Worm (Caenorhabditis elegans) whole organism, L1 larva: ENCODE measurements around the gene F17C8.6.
A peak's percentile ranks its signal among the peaks of the same experiment; 100 is the strongest.

Source experiments
- C04F5.9 ChIP-seq: sonication (generic microtip); optimal IDR thresholded peaks from 2 replicates; lab custom pipeline; 2016; ENCODE audit warnings: missing genetic modification characterization, missing compliant biosample characterization
- F16B12.6 ChIP-seq: fragments of 150-350 bp; optimal IDR thresholded peaks from 2 replicates; lab custom pipeline; 2014; ENCODE audit warnings: missing biosample characterization, missing genetic modification characterization
- aha-1 ChIP-seq: fragments of 150-350 bp; optimal IDR thresholded peaks from 2 replicates; lab custom pipeline; 2014; ENCODE audit warnings: missing biosample characterization, missing genetic modification characterization
- ceh-63 ChIP-seq: fragments of 200-800 bp; sonication (Bioruptor generic); optimal IDR thresholded peaks from 2 replicates; lab custom pipeline; 2018; ENCODE audit warnings: mild to moderate bottlenecking, missing genetic modification characterization, missing compliant biosample characterization
- ceh-88 ChIP-seq: fragments of 200-800 bp; sonication (Bioruptor generic); IDR thresholded peaks from 2 replicates; pipeline ENCODE4 v1.3.6; 2022; ENCODE audit warnings: missing genetic modification characterization, missing compliant biosample characterization
- ces-1 ChIP-seq: fragments of 150-350 bp; optimal IDR thresholded peaks from 2 replicates; lab custom pipeline; 2014; ENCODE audit warnings: missing biosample characterization, missing genetic modification reagents, missing genetic modification characterization
- dsc-1 ChIP-seq: sonication (generic microtip); optimal IDR thresholded peaks from 2 replicates; lab custom pipeline; 2016; ENCODE audit warnings: mild to moderate bottlenecking, missing genetic modification characterization, missing compliant biosample characterization
- efl-1 ChIP-seq, 4 experiments: fragments of 150-350 bp; optimal IDR thresholded peaks in 3 of 4; peaks in 1 of 4; 1 replicate in 1 of 4; 2 replicates in 3 of 4; lab custom pipeline; 2014; ENCODE audit warnings: missing biosample characterization in 2 of 4, missing genetic modification characterization in 2 of 4, missing genetic modification reagents in 2 of 4
- elt-2 ChIP-seq: sonication (generic microtip); optimal IDR thresholded peaks from 2 replicates; lab custom pipeline; 2016; ENCODE audit warnings: missing genetic modification characterization, mild to moderate bottlenecking, inconsistent platforms, missing compliant biosample characterization, missing genetic modification reagents
- elt-3 ChIP-seq, 6 experiments: fragments of 150-350 bp in 1 of 6; sonication (generic microtip); optimal IDR thresholded peaks; 2 replicates each; lab custom pipeline; 2017 to 2018; ENCODE audit warnings: missing biosample characterization in 6 of 6, missing genetic modification characterization in 6 of 6, inconsistent platforms in 1 of 6
- ets-5 ChIP-seq: fragments of 200-800 bp; sonication (Bioruptor generic); IDR thresholded peaks from 2 replicates; pipeline ENCODE4 v1.3.6; 2022; ENCODE audit warnings: missing genetic modification characterization, missing compliant biosample characterization
- fkh-4 ChIP-seq: sonication (generic microtip); optimal IDR thresholded peaks from 2 replicates; lab custom pipeline; 2016; ENCODE audit warnings: missing compliant biosample characterization, missing genetic modification characterization, borderline replicate concordance
- fos-1 ChIP-seq: fragments of 150-350 bp; optimal IDR thresholded peaks from 2 replicates; lab custom pipeline; 2014; ENCODE audit warnings: missing biosample characterization, missing genetic modification characterization
- grh-1 ChIP-seq: fragments of 200-800 bp; sonication (Bioruptor generic); IDR thresholded peaks from 2 replicates; pipeline ENCODE4 v1.3.6; 2022; ENCODE audit warnings: missing genetic modification reagents, missing genetic modification characterization, missing compliant biosample characterization
- irx-1 ChIP-seq: sonication (generic microtip); optimal IDR thresholded peaks from 2 replicates; lab custom pipeline; 2016; ENCODE audit warnings: missing genetic modification characterization, missing compliant biosample characterization
- isw-1 ChIP-seq: fragments of 200-800 bp; sonication (Bioruptor generic); IDR thresholded peaks from 2 replicates; pipeline ENCODE4 v1.3.6; 2022; ENCODE audit warnings: missing genetic modification characterization, missing compliant biosample characterization
- jun-1 ChIP-seq: fragments of 150-350 bp; optimal IDR thresholded peaks from 2 replicates; lab custom pipeline; 2014; ENCODE audit warnings: missing biosample characterization, missing genetic modification reagents, missing genetic modification characterization
- lin-14 ChIP-seq: fragments of 200-800 bp; sonication (Bioruptor generic); optimal IDR thresholded peaks from 2 replicates; lab custom pipeline; 2018; ENCODE audit warnings: mild to moderate bottlenecking, missing genetic modification characterization, moderate library complexity, missing compliant biosample characterization
- lin-39 ChIP-seq: fragments of 150-350 bp; optimal IDR thresholded peaks from 2 replicates; lab custom pipeline; 2014; ENCODE audit warnings: missing biosample characterization, missing genetic modification reagents, missing genetic modification characterization
- lsy-2 ChIP-seq, 2 experiments: fragments of 150-350 bp; optimal IDR thresholded peaks; 2 replicates each; lab custom pipeline; 2014; ENCODE audit warnings: missing biosample characterization in 2 of 2, missing genetic modification characterization in 2 of 2
- mab-9 ChIP-seq: fragments of 200-800 bp; sonication (Bioruptor generic); IDR thresholded peaks from 2 replicates; pipeline ENCODE4 v1.3.6; 2022; ENCODE audit warnings: missing genetic modification reagents, missing genetic modification characterization, missing compliant biosample characterization
- mdl-1 ChIP-seq, 2 experiments: fragments of 150-350 bp; optimal IDR thresholded peaks; 2 replicates each; lab custom pipeline; 2014 to 2017; ENCODE audit warnings: missing biosample characterization in 2 of 2, missing genetic modification characterization in 2 of 2, inconsistent platforms in 1 of 2
- nhr-11 ChIP-seq: fragments of 150-350 bp; optimal IDR thresholded peaks from 2 replicates; lab custom pipeline; 2014; ENCODE audit warnings: missing biosample characterization, missing genetic modification characterization
- nhr-19 ChIP-seq: fragments of 200-800 bp; sonication (Bioruptor generic); conservative IDR thresholded peaks from 2 replicates; pipeline ENCODE4 v1.3.6; 2022; ENCODE audit warnings: missing genetic modification characterization, missing compliant biosample characterization
- nhr-77 ChIP-seq: fragments of 150-350 bp; optimal IDR thresholded peaks from 2 replicates; lab custom pipeline; 2014; ENCODE audit warnings: missing biosample characterization, missing genetic modification characterization
- nhr-84 ChIP-seq: sonication (generic microtip); optimal IDR thresholded peaks from 2 replicates; lab custom pipeline; 2017; ENCODE audit warnings: missing biosample characterization, missing genetic modification characterization
- nhr-85 ChIP-seq: sonication (generic microtip); peaks from one replicate; lab custom pipeline; 2016; ENCODE audit warnings: missing genetic modification characterization, inconsistent platforms, missing compliant biosample characterization
- pax-3 ChIP-seq: fragments of 200-800 bp; sonication (Bioruptor generic); optimal IDR thresholded peaks from 2 replicates; lab custom pipeline; 2018; ENCODE audit warnings: mild to moderate bottlenecking, missing genetic modification characterization, moderate library complexity, missing compliant biosample characterization
- sox-4 ChIP-seq: sonication (generic microtip); optimal IDR thresholded peaks from 2 replicates; lab custom pipeline; 2016; ENCODE audit warnings: missing genetic modification characterization, missing compliant biosample characterization
- sup-37 ChIP-seq: fragments of 200-800 bp; sonication (Bioruptor generic); optimal IDR thresholded peaks from 2 replicates; lab custom pipeline; 2018; ENCODE audit warnings: mild to moderate bottlenecking, missing genetic modification characterization, missing compliant biosample characterization
- swsn-7 ChIP-seq: sonication (generic microtip); optimal IDR thresholded peaks from 2 replicates; lab custom pipeline; 2016; ENCODE audit warnings: missing genetic modification characterization, missing compliant biosample characterization
- unc-30 ChIP-seq: sonication (generic microtip); optimal IDR thresholded peaks from 2 replicates; lab custom pipeline; 2017; ENCODE audit warnings: missing biosample characterization, missing genetic modification characterization
- unc-86 ChIP-seq: sonication (generic microtip); optimal IDR thresholded peaks from 2 replicates; lab custom pipeline; 2016; ENCODE audit warnings: missing genetic modification characterization, missing compliant biosample characterization
- vab-15 ChIP-seq: sonication (generic microtip); optimal IDR thresholded peaks from 2 replicates; lab custom pipeline; 2017; ENCODE audit warnings: missing genotype, mild to moderate bottlenecking, missing genetic modification characterization, missing compliant biosample characterization
- ztf-11 ChIP-seq, 2 experiments: sonication (generic microtip); optimal IDR thresholded peaks; 2 replicates each; lab custom pipeline; 2016 to 2017; ENCODE audit warnings: missing genetic modification characterization in 2 of 2, missing biosample characterization in 1 of 2, missing compliant biosample characterization in 1 of 2
- ztf-4 ChIP-seq: fragments of 150-350 bp; optimal IDR thresholded peaks from 2 replicates; lab custom pipeline; 2014; ENCODE audit warnings: missing biosample characterization, missing genetic modification characterization

The F17C8.6 gene

DNA sequence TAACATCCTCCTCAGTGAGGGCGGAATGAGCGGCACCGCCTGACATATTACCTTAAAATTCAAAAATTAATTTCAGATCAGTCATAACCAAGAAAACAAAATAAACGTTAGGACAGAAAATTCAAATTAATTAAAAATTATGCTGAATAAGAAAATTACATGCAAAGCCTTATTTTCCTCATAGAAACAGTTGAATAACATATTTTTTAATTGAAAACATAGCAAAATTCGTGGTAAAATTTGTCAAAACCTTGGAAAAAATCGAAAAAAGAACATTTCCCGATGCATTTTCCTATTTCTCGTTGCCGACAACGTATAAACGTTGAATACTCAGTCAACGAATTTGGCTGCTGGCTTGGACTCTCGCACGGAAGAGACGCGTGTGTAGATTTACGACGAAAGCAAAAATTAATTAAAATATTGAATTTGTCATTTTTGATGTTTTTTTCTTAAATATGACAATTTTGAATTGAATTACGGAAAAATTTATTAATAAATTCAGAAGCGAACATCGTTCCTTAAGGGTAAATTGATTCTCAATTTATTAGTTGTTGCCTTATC lies 8.2 kb upstream of the F17C8.6 start, which contains the start of the genes rps-0 and rbg-3 (continued):
- TF ChIP-seq irx-1 (tag; lab: Kevin White, UChicago) = peak; percentile 85
- peak; percentile 84 for TF ChIP-seq ztf-4 (tag; lab: Kevin White, UChicago)
- peak; percentile 88 for TF ChIP-seq unc-86
- peak; percentile 64 for TF ChIP-seq sox-4 (tag; lab: Kevin White, UChicago)
- TF ChIP-seq nhr-84 = no peak
- TF ChIP-seq unc-30 (tag; lab: Kevin White, UChicago) = no peak
- TF ChIP-seq lsy-2 (tag; optimal IDR thresholded peaks at IDR 0.05; lab: Kevin White, UChicago) = peak; percentile 97
- peak; percentile 89 for TF ChIP-seq nhr-77 (tag; lab: Kevin White, UChicago)
- peak; percentile 93 for TF ChIP-seq nhr-19 (GFP tag; lab: Robert Waterston, UW)
- peak; percentile 52 for TF ChIP-seq fkh-4
- TF ChIP-seq vab-15 (tag; lab: Kevin White, UChicago) = peak; percentile 77
- peak; percentile 88 for TF ChIP-seq fos-1
- peak in 1 of 2 experiments; percentile 72 for TF ChIP-seq ztf-11 (tag; optimal IDR thresholded peaks at IDR 0.05; lab: Kevin White, UChicago)
- peak; percentile 71 for TF ChIP-seq F16B12.6
- TF ChIP-seq C04F5.9 = peak; percentile 99
- TF ChIP-seq lin-39 = peak; percentile 77
- TF ChIP-seq ceh-63 (GFP tag; lab: Kevin White, UChicago) = no peak
- TF ChIP-seq aha-1 (tag; lab: Kevin White, UChicago) = peak; percentile 2
- TF ChIP-seq mdl-1 (tag; optimal IDR thresholded peaks at IDR 0.05; lab: Kevin White, UChicago) = peak in 1 of 2 experiments; percentile 84
- peak; percentile 74 for TF ChIP-seq nhr-11 (tag; lab: Kevin White, UChicago)
- TF ChIP-seq efl-1 (optimal IDR thresholded peaks at IDR 0.05; lab: Kevin White, UChicago) = peak; percentile 94 to 95
- peak; percentile 88 to 99 for TF ChIP-seq efl-1 (GFP tag; optimal IDR thresholded peaks at IDR 0.05 in 1 of 2; lab: Kevin White, UChicago)
- TF ChIP-seq lin-14 (GFP tag; lab: Kevin White, UChicago) = peak; percentile 95
- TF ChIP-seq ceh-88 (GFP tag; lab: Robert Waterston, UW) = peak; percentile 64
- TF ChIP-seq ets-5 (GFP tag; lab: Robert Waterston, UW) = no peak
- peak; percentile 75 for TF ChIP-seq pax-3 (tag; lab: Kevin White, UChicago)
- TF ChIP-seq dsc-1 (tag; lab: Kevin White, UChicago) = peak; percentile 92
- TF ChIP-seq elt-3 (tag; optimal IDR thresholded peaks at IDR 0.05; lab: Kevin White, UChicago) = peak in 5 of 6 experiments; percentile 13 to 90 (median 75)
- peak; percentile 49 for TF ChIP-seq elt-2
- peak; percentile 38 for TF ChIP-seq sup-37 (GFP tag; lab: Kevin White, UChicago)
- TF ChIP-seq jun-1 (tag; lab: Kevin White, UChicago) = peak; percentile 90
- TF ChIP-seq ces-1 (GFP tag; lab: Kevin White, UChicago) = no peak
- peak; percentile 95 for TF ChIP-seq nhr-85 (tag; lab: Kevin White, UChicago)

DNA sequence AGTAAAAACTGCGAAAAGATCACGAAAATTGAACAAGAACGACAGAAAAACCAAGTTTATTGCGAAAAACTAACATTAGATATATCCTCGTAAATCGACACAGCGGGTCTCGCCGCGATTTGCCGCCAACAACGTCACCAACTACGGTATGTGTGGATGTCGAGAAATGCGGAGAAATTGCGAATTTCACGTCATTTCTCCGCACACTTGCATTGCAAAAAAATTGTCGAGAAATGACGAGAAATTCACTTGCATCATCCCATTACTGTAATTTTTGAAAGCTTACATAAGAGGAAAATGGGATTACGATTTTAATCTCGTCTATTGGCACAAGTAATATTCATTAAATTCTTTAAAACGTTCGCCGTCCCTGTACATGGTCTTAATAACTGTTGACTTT lies 6.7 kb upstream of the F17C8.6 start:
- TF ChIP-seq C04F5.9 (peak; percentile 95), isw-1 (GFP tag; lab: Robert Waterston, UW) (peak; percentile 59), grh-1 (0 out of 2 replicates have a peak, but pooled peaks have one; percentile 29), nhr-19 (GFP tag; lab: Robert Waterston, UW) (peak; percentile 64), lsy-2 (tag; optimal IDR thresholded peaks at IDR 0.05; lab: Kevin White, UChicago) (peak in 1 of 2 experiments; percentile 23), mab-9 (GFP tag; lab: Robert Waterston, UW) (0 out of 2 replicates have a peak, but pooled peaks have one; percentile 34)

DNA sequence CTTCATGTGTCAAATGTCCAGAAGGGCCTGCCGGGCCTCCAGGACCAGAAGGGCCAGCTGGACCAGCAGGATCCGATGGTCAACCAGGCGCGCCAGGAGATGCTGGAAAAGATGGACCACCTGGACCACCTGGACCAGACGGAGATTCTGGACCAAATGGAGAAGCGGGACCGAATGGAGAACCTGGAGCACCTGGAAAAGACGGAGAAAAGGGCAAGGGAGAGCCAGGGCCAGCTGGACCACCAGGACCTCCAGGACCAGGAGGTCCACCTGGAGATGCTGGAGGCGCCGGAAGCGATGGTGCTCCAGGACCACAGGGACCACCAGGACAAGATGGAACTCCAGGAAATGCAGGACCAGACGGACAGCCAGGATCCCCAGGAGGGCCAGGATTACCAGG lies 2.8 kb upstream of the F17C8.6 start:
- TF ChIP-seq efl-1 (optimal IDR thresholded peaks at IDR 0.05; lab: Kevin White, UChicago) = no peak
- TF ChIP-seq efl-1 (GFP tag; optimal IDR thresholded peaks at IDR 0.05 in 1 of 2; lab: Kevin White, UChicago) = peak in 1 of 2 experiments; percentile 10
- no peak for TF ChIP-seq vab-15 (tag; lab: Kevin White, UChicago)
- TF ChIP-seq swsn-7 = no peak
- TF ChIP-seq, all 84 proteins: peak for 1
